Worm (Caenorhabditis elegans): ENCODE results near the gene C16D9.8.

DNA sequence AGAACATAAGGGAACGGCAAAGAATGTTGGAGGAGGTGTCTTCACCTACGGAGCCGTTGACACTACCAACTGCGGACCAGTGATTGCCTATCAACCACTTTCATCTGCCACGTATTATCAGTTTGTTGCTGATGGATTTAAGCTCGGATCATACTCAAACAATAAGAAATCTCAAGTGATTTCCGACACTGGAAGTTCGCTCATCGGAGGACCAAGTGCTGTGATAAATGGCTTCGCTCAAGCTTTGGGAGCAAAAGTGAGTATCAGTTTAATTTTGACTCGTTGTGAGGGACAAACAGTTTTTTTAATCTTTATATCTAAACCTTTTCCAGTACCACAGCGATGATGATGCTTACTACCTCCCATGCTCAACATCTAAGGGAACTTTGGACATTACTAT, 8.0 kb upstream of the C16D9.8 start:
- no peak for TF ChIP-seq zfp-2 (tag; optimal IDR thresholded peaks at IDR 0.05)
- no peak for TF ChIP-seq ZK546.5 (tag; optimal IDR thresholded peaks at IDR 0.05)
- TF ChIP-seq nhr-111 (GFP tag; optimal IDR thresholded peaks at IDR 0.05): no peak
- TF ChIP-seq ceh-32 (tag; optimal IDR thresholded peaks at IDR 0.05; ENCODE audit: poor library complexity): no peak

Measured in whole organism, L4 larva.